Fruit fly (Drosophila melanogaster): Measurements from ENCODE around the gene CG12426.
A peak's percentile ranks its signal among the peaks of the same experiment; 100 is the strongest.

CG12426 gene

dm6 chr3R:27919385-27919789, 47.2 kb upstream of the CG12426 start, which contains the start of gene Boh1 (continued):
- TF ChIP-seq CG1233 (GFP tag; optimal IDR thresholded peaks at IDR 0.05), result no peak
- no peak for TF ChIP-seq CG10543 (GFP tag; optimal IDR thresholded peaks at IDR 0.05)
- TF ChIP-seq CG10274 (GFP tag; optimal IDR thresholded peaks at IDR 0.05), result no peak
- TF ChIP-seq tll (GFP tag; optimal IDR thresholded peaks at IDR 0.05), result no peak
- TF ChIP-seq Max (GFP tag; optimal IDR thresholded peaks at IDR 0.05), result no peak
- no peak for TF ChIP-seq mam (GFP tag; optimal IDR thresholded peaks at IDR 0.05)
- no peak for TF ChIP-seq jing (GFP tag; optimal IDR thresholded peaks at IDR 0.05)
- TF ChIP-seq lola (GFP tag; optimal IDR thresholded peaks at IDR 0.05), result peak in 1 of 3 experiments; percentile 23
- no peak for TF ChIP-seq Side (GFP tag; optimal IDR thresholded peaks at IDR 0.05)
- TF ChIP-seq CG12104 (GFP tag; optimal IDR thresholded peaks at IDR 0.05), result no peak
- no peak for TF ChIP-seq CG13624 (GFP tag; optimal IDR thresholded peaks at IDR 0.05)
- TF ChIP-seq CG11560 (tag; IDR thresholded peaks at IDR 0.05), result no peak
- TF ChIP-seq zfh1 (GFP tag; IDR thresholded peaks at IDR 0.05), result no peak
- TF ChIP-seq sens-2 (GFP tag; IDR thresholded peaks at IDR 0.05), result no peak
- TF ChIP-seq CG2678 (tag; optimal IDR thresholded peaks at IDR 0.05), result peak; percentile 60
- no peak for TF ChIP-seq ftz-f1 (GFP tag; optimal IDR thresholded peaks at IDR 0.05)
- no peak for TF ChIP-seq klu (GFP tag; IDR thresholded peaks at IDR 0.05)
- peak; percentile 54 for TF ChIP-seq gem (tag; optimal IDR thresholded peaks at IDR 0.05)
- TF ChIP-seq CG4360 (GFP tag; IDR thresholded peaks at IDR 0.05), result no peak
- TF ChIP-seq Awh (GFP tag; IDR thresholded peaks at IDR 0.05), result no peak
- TF ChIP-seq CG5180 (GFP tag; optimal IDR thresholded peaks at IDR 0.05), result no peak
- no peak for TF ChIP-seq pho (GFP tag; optimal IDR thresholded peaks at IDR 0.05)
- TF ChIP-seq Lhr (GFP tag; optimal IDR thresholded peaks at IDR 0.05), result no peak
- no peak for TF ChIP-seq CG3065 (GFP tag; optimal IDR thresholded peaks at IDR 0.05)
- no peak for TF ChIP-seq D (optimal IDR thresholded peaks at IDR 0.05)
- no peak for TF ChIP-seq D (GFP tag; optimal IDR thresholded peaks at IDR 0.05)
- TF ChIP-seq CG6654 (GFP tag; optimal IDR thresholded peaks at IDR 0.05), result no peak
- TF ChIP-seq pb (GFP tag; optimal IDR thresholded peaks at IDR 0.05), result no peak
- no peak for TF ChIP-seq CG17912 (GFP tag; optimal IDR thresholded peaks at IDR 0.05)
- TF ChIP-seq fd64A (GFP tag; optimal IDR thresholded peaks at IDR 0.05), result no peak
- no peak for TF ChIP-seq CG3838 (GFP tag; optimal IDR thresholded peaks at IDR 0.05)
- no peak for TF ChIP-seq CG3726 (GFP tag; IDR thresholded peaks at IDR 0.05)
- TF ChIP-seq psq (GFP tag; optimal IDR thresholded peaks at IDR 0.05), result no peak
- TF ChIP-seq CG31441 (GFP tag; IDR thresholded peaks at IDR 0.05), result peak; percentile 70
- TF ChIP-seq sqz (GFP tag; optimal IDR thresholded peaks at IDR 0.05), result peak; percentile 55
- no peak for TF ChIP-seq CG14014 (GFP tag; IDR thresholded peaks at IDR 0.05)
- no peak for TF ChIP-seq ewg (GFP tag; optimal IDR thresholded peaks at IDR 0.05)
- no peak for TF ChIP-seq sna (GFP tag; IDR thresholded peaks at IDR 0.05; ENCODE audit: partially characterized antibody)
- TF ChIP-seq Trl (optimal IDR thresholded peaks at IDR 0.05), result no peak
- no peak for TF ChIP-seq Trl (GFP tag; optimal IDR thresholded peaks at IDR 0.05)
- no peak for TF ChIP-seq CG8290 (GFP tag; optimal IDR thresholded peaks at IDR 0.05)
- no peak for TF ChIP-seq CG8290 (tag; optimal IDR thresholded peaks at IDR 0.05)
- no peak for TF ChIP-seq NC2β (GFP tag; optimal IDR thresholded peaks at IDR 0.05)
- TF ChIP-seq CG10565 (GFP tag; optimal IDR thresholded peaks at IDR 0.05), result no peak
- no peak for TF ChIP-seq ci (GFP tag; IDR thresholded peaks at IDR 0.05)
- TF ChIP-seq bcd (GFP tag; optimal IDR thresholded peaks at IDR 0.05), result no peak
- no peak for TF ChIP-seq ato (GFP tag; IDR thresholded peaks at IDR 0.05; ENCODE audit: partially characterized antibody)
- no peak for TF ChIP-seq CG4617 (GFP tag; optimal IDR thresholded peaks at IDR 0.05; ENCODE audit: borderline replicate concordance)
- peak; percentile 37 for TF ChIP-seq CG33557 (GFP tag; optimal IDR thresholded peaks at IDR 0.05)
- TF ChIP-seq dmrt99B (tag; optimal IDR thresholded peaks at IDR 0.05), result no peak
- no peak for TF ChIP-seq CG11456 (GFP tag; IDR thresholded peaks at IDR 0.05)
- no peak for TF ChIP-seq br (optimal IDR thresholded peaks at IDR 0.05)
- no peak for TF ChIP-seq Gug (GFP tag; IDR thresholded peaks at IDR 0.05)

All from whole organism, embryonic.